Fruit fly (Drosophila melanogaster) whole organism: ENCODE measurements around the gene Snx1.

Experiments
- CG8478 ChIP-seq: fragments of >200 bp; optimal IDR thresholded peaks from 2 replicates; lab custom pipeline; 2018; ENCODE audit warnings: inconsistent platforms
- Dll ChIP-seq: fragments of >200 bp; optimal IDR thresholded peaks from 2 replicates; lab custom pipeline; 2017
- EcR ChIP-seq, 2 experiments: fragments of >200 bp; optimal IDR thresholded peaks; 2 replicates each; lab custom pipeline; 2017; ENCODE audit warnings: missing biosample characterization in 2 of 2, missing genetic modification characterization in 2 of 2, missing genetic modification reagents in 2 of 2
- pan ChIP-seq: fragments of >200 bp; optimal IDR thresholded peaks from 2 replicates; lab custom pipeline; 2017
- psq ChIP-seq: fragments of >200 bp; optimal IDR thresholded peaks from 2 replicates; lab custom pipeline; 2017
- usp ChIP-seq: fragments of >200 bp; optimal IDR thresholded peaks from 2 replicates; lab custom pipeline; 2017; ENCODE audit warnings: missing biosample characterization, missing genetic modification characterization, mixed read lengths

- TF ChIP-seq psq (lab: Kevin White, UChicago) (no peak), usp (GFP tag; lab: Kevin White, UChicago) (no peak), CG8478 (lab: Kevin White, UChicago) (no peak), pan (no peak), EcR (GFP tag; optimal IDR thresholded peaks at IDR 0.05; lab: Kevin White, UChicago) (no peak), Dll (lab: Kevin White, UChicago) (no peak)
Observed at dm6 chr2L:3483672-3484071, 34.2 kb downstream of the Snx1 start.
